Worm (Caenorhabditis elegans) whole organism, early embryonic: ENCODE results near the gene gst-6.

Experiments used
- B0310.2 ChIP-seq: sonication (generic microtip); optimal IDR thresholded peaks from 2 replicates; lab custom pipeline; 2016; ENCODE audit warnings: mild to moderate bottlenecking, missing genetic modification characterization, missing compliant biosample characterization
- F13C5.2 ChIP-seq: sonication (generic microtip); optimal IDR thresholded peaks from 2 replicates; lab custom pipeline; 2017; ENCODE audit warnings: mild to moderate bottlenecking, missing genetic modification characterization, inconsistent platforms, missing compliant biosample characterization
- aly-1 ChIP-seq: sonication (generic microtip); optimal IDR thresholded peaks from 2 replicates; lab custom pipeline; 2016; ENCODE audit warnings: missing genetic modification characterization, missing compliant biosample characterization
- ama-1 ChIP-seq: fragments of 150-350 bp; optimal IDR thresholded peaks from 2 replicates; lab custom pipeline; 2014
- ceh-13 ChIP-seq: fragments of 200-800 bp; sonication (Bioruptor generic); optimal IDR thresholded peaks from 2 replicates; lab custom pipeline; 2018; ENCODE audit warnings: mild to moderate bottlenecking, missing genetic modification characterization, missing compliant biosample characterization
- ceh-36 ChIP-seq: sonication (generic microtip); optimal IDR thresholded peaks from 2 replicates; lab custom pipeline; 2016; ENCODE audit warnings: missing genetic modification characterization, inconsistent platforms, missing compliant biosample characterization
- ets-7 ChIP-seq: sonication (generic microtip); optimal IDR thresholded peaks from 2 replicates; lab custom pipeline; 2016; ENCODE audit warnings: missing genotype, missing genetic modification characterization, missing compliant biosample characterization
- flt-1 ChIP-seq: fragments of 200-800 bp; sonication (Bioruptor generic); IDR thresholded peaks from 2 replicates; pipeline ENCODE4 v1.3.6; 2022; ENCODE audit warnings: missing genetic modification characterization, missing compliant biosample characterization
- hmbx-1 ChIP-seq: sonication (generic microtip); optimal IDR thresholded peaks from 2 replicates; lab custom pipeline; 2016; ENCODE audit warnings: mild to moderate bottlenecking, missing genetic modification characterization, missing compliant biosample characterization
- hmg-4 ChIP-seq: fragments of 200-800 bp; sonication (Bioruptor generic); optimal IDR thresholded peaks from 2 replicates; lab custom pipeline; 2018; ENCODE audit warnings: mild to moderate bottlenecking, missing genetic modification characterization, missing compliant biosample characterization
- hnd-1 ChIP-seq: sonication (generic microtip); optimal IDR thresholded peaks from 2 replicates; lab custom pipeline; 2016; ENCODE audit warnings: missing genetic modification characterization, missing compliant biosample characterization
- pes-1 ChIP-seq: fragments of 200-800 bp; sonication (Bioruptor generic); IDR thresholded peaks from 2 replicates; pipeline ENCODE4 v1.3.6; 2022; ENCODE audit warnings: missing genetic modification reagents, missing genetic modification characterization, missing compliant biosample characterization
- scrt-1 ChIP-seq: fragments of 200-800 bp; sonication (Bioruptor generic); IDR thresholded peaks from 2 replicates; pipeline ENCODE4 v1.3.6; 2022; ENCODE audit warnings: missing genetic modification characterization, missing compliant biosample characterization
- sea-1 ChIP-seq: fragments of 200-800 bp; sonication (Bioruptor generic); conservative IDR thresholded peaks from 2 replicates; pipeline ENCODE4 v1.3.6; 2022; ENCODE audit warnings: missing genetic modification characterization, missing compliant biosample characterization
- tbx-11 ChIP-seq: fragments of 200-800 bp; sonication (Bioruptor generic); IDR thresholded peaks from 2 replicates; pipeline ENCODE4 v1.3.6; 2022; ENCODE audit warnings: missing genetic modification characterization, missing compliant biosample characterization
- tbx-37 ChIP-seq: fragments of 200-800 bp; sonication (Bioruptor generic); conservative IDR thresholded peaks from 2 replicates; pipeline ENCODE4 v1.3.6; 2022; ENCODE audit warnings: missing genetic modification reagents, missing genetic modification characterization, missing compliant biosample characterization
- tra-4 ChIP-seq: sonication (generic microtip); optimal IDR thresholded peaks from 2 replicates; lab custom pipeline; 2017; ENCODE audit warnings: missing genetic modification characterization, missing compliant biosample characterization

The gst-6 gene

ce11 chrII:4866819-4867218 is 12.9 kb upstream of the gst-6 start:
- TF ChIP-seq scrt-1 (GFP tag; lab: Robert Waterston, UW) = 0 out of 2 replicates have a peak, but pooled peaks have one; percentile 58
- 0 out of 2 replicates have a peak, but pooled peaks have one; percentile 15 for TF ChIP-seq pes-1 (GFP tag; lab: Robert Waterston, UW)

ce11 chrII:4867476-4867875 is 12.2 kb upstream of the gst-6 start, which contains the start of gene col-17:
Gene col-17 (minus strand): TSS chrII:4867576.
- TF ChIP-seq ceh-36 = no peak
- TF ChIP-seq hmbx-1 (tag; lab: Kevin White, UChicago) = no peak
- no peak for TF ChIP-seq hmg-4
- no peak for TF ChIP-seq flt-1 (GFP tag; lab: Robert Waterston, UW)
- TF ChIP-seq tra-4 (tag; lab: Kevin White, UChicago) = no peak
- no peak for TF ChIP-seq ets-7 (tag; lab: Kevin White, UChicago)
- TF ChIP-seq F13C5.2 (tag; lab: Kevin White, UChicago) = no peak
- no peak for TF ChIP-seq hnd-1 (tag; lab: Kevin White, UChicago)

- TF ChIP-seq B0310.2 (tag; lab: Kevin White, UChicago) (no peak), tbx-11 (GFP tag; lab: Robert Waterston, UW) (0 out of 2 replicates have a peak, but pooled peaks have one; percentile 39)
Observed at ce11 chrII:4869793-4870343, 9.8 kb upstream of the gst-6 start.

ce11 chrII:4870691-4871090 is 9.0 kb upstream of the gst-6 start, which contains the start of gene col-20:
Gene col-20 (minus strand): TSS chrII:4870791.
- TF ChIP-seq scrt-1 (GFP tag; lab: Robert Waterston, UW) (no peak), ets-7 (tag; lab: Kevin White, UChicago) (no peak), pes-1 (GFP tag; lab: Robert Waterston, UW) (no peak), sea-1 (GFP tag; lab: Robert Waterston, UW) (no peak)

ce11 chrII:4871834-4872233 is 7.9 kb upstream of the gst-6 start:
- no peak for TF ChIP-seq F13C5.2 (tag; lab: Kevin White, UChicago)
- no peak for TF ChIP-seq ets-7 (tag; lab: Kevin White, UChicago)
- no peak for TF ChIP-seq sea-1 (GFP tag; lab: Robert Waterston, UW)
- TF ChIP-seq tra-4 (tag; lab: Kevin White, UChicago) = no peak
- TF ChIP-seq tbx-11 (GFP tag; lab: Robert Waterston, UW) = no peak
- TF ChIP-seq B0310.2 (tag; lab: Kevin White, UChicago) = no peak
- TF ChIP-seq scrt-1 (GFP tag; lab: Robert Waterston, UW) = no peak
- no peak for TF ChIP-seq ama-1 (lab: Kevin White, UChicago)
- no peak for TF ChIP-seq pes-1 (GFP tag; lab: Robert Waterston, UW)
- TF ChIP-seq flt-1 (GFP tag; lab: Robert Waterston, UW) = no peak
- TF ChIP-seq tbx-37 (GFP tag; lab: Robert Waterston, UW) = no peak

- TF ChIP-seq sea-1 (GFP tag; lab: Robert Waterston, UW) = 0 out of 2 replicates have a peak, but pooled peaks have one; percentile 24
Observed at ce11 chrII:4872359-4872758, 7.3 kb upstream of the gst-6 start.

ce11 chrII:4873029-4873428 is 6.7 kb upstream of the gst-6 start, which contains the start of gene col-73:
Gene col-73 (minus strand): TSS chrII:4873129.
- TF ChIP-seq ceh-13 (no peak), scrt-1 (GFP tag; lab: Robert Waterston, UW) (no peak), tbx-37 (GFP tag; lab: Robert Waterston, UW) (no peak), hmg-4 (no peak), F13C5.2 (tag; lab: Kevin White, UChicago) (no peak), tra-4 (tag; lab: Kevin White, UChicago) (no peak)

- TF ChIP-seq hmg-4 = no peak
- TF ChIP-seq tra-4 (tag; lab: Kevin White, UChicago) = no peak
- no peak for TF ChIP-seq sea-1 (GFP tag; lab: Robert Waterston, UW)
- TF ChIP-seq pes-1 (GFP tag; lab: Robert Waterston, UW) = no peak
- no peak for TF ChIP-seq aly-1 (tag; lab: Kevin White, UChicago)
- TF ChIP-seq hmbx-1 (tag; lab: Kevin White, UChicago) = no peak
Observed at ce11 chrII:4874335-4874861, 5.3 kb upstream of the gst-6 start, which contains the start of gene F11G11.15. Gene F11G11.15 (plus strand): TSS chrII:4874845.

- no peak for TF ChIP-seq pes-1 (GFP tag; lab: Robert Waterston, UW)
- no peak for TF ChIP-seq ceh-36
- no peak for TF ChIP-seq hmg-4
- no peak for TF ChIP-seq tbx-11 (GFP tag; lab: Robert Waterston, UW)
- no peak for TF ChIP-seq sea-1 (GFP tag; lab: Robert Waterston, UW)
- no peak for TF ChIP-seq ets-7 (tag; lab: Kevin White, UChicago)
- no peak for TF ChIP-seq tbx-37 (GFP tag; lab: Robert Waterston, UW)
- TF ChIP-seq scrt-1 (GFP tag; lab: Robert Waterston, UW) = no peak
- no peak for TF ChIP-seq B0310.2 (tag; lab: Kevin White, UChicago)
Observed at ce11 chrII:4876091-4876490, 3.6 kb upstream of the gst-6 start, which contains the start of gene F11G11.13. Gene F11G11.13 (minus strand): TSS chrII:4876179.
